Worm (Caenorhabditis elegans) whole organism, L4 larva: Measurements from ENCODE around the gene klf-3.

ENCODE experiments used
- D1046.2 ChIP-seq: fragments of 200-800 bp; sonication (Bioruptor generic); IDR thresholded peaks from 2 replicates; pipeline ENCODE4 v1.3.6; 2022; ENCODE audit warnings: missing genetic modification characterization, missing compliant biosample characterization
- F37D6.2 ChIP-seq: sonication (generic microtip); optimal IDR thresholded peaks from 2 replicates; lab custom pipeline; 2016; ENCODE audit warnings: mild to moderate bottlenecking, missing genetic modification characterization, missing compliant biosample characterization
- R02D3.7 ChIP-seq: fragments of 150-350 bp; sonication (generic microtip); optimal IDR thresholded peaks from 3 replicates; lab custom pipeline; 2014; ENCODE audit warnings: missing biosample characterization, missing genetic modification characterization
- Y48G9A.11 ChIP-seq: fragments of 200-800 bp; sonication (Bioruptor generic); IDR thresholded peaks from 2 replicates; pipeline ENCODE4 v1.3.6; 2022; ENCODE audit warnings: missing genetic modification reagents, missing genetic modification characterization, missing compliant biosample characterization
- ZK546.5 ChIP-seq, 2 experiments: sonication (generic microtip); optimal IDR thresholded peaks; 2 replicates each; lab custom pipeline; 2017; ENCODE audit warnings: missing biosample characterization in 2 of 2, missing genetic modification characterization in 2 of 2
- aly-2 ChIP-seq: sonication (generic microtip); optimal IDR thresholded peaks from 2 replicates; lab custom pipeline; 2018; ENCODE audit warnings: missing biosample characterization, missing genetic modification characterization
- ceh-44 ChIP-seq: fragments of 200-800 bp; sonication (Bioruptor generic); IDR thresholded peaks from 2 replicates; pipeline ENCODE4 v1.3.6; 2022; ENCODE audit warnings: missing genetic modification reagents, missing genetic modification characterization, missing compliant biosample characterization
- ceh-82 ChIP-seq: sonication (generic microtip); optimal IDR thresholded peaks from 2 replicates; lab custom pipeline; 2017; ENCODE audit warnings: missing biosample characterization, missing genetic modification characterization
- daf-12 ChIP-seq: fragments of 150-350 bp; optimal IDR thresholded peaks from 2 replicates; lab custom pipeline; 2014; ENCODE audit warnings: missing biosample characterization, missing genetic modification reagents, missing genetic modification characterization
- dmd-6 ChIP-seq: fragments of 200-800 bp; sonication (Bioruptor generic); IDR thresholded peaks from 2 replicates; pipeline ENCODE4 v1.3.6; 2022; ENCODE audit warnings: missing genetic modification reagents, missing genetic modification characterization, missing compliant biosample characterization
- dmd-9 ChIP-seq: fragments of 200-800 bp; sonication (Bioruptor generic); IDR thresholded peaks from 2 replicates; pipeline ENCODE4 v1.3.6; 2022; ENCODE audit warnings: missing genetic modification reagents, missing genetic modification characterization, missing compliant biosample characterization
- dve-1 ChIP-seq: sonication (generic microtip); optimal IDR thresholded peaks from 2 replicates; lab custom pipeline; 2017; ENCODE audit warnings: antibody characterized with exemption, mild to moderate bottlenecking, missing genetic modification characterization, missing compliant biosample characterization; ENCODE audit not compliant: insufficient read depth
- egl-43 ChIP-seq: fragments of 200-800 bp; sonication (Bioruptor generic); IDR thresholded peaks from 2 replicates; pipeline ENCODE4 v1.3.6; 2022; ENCODE audit warnings: missing genetic modification reagents, missing genetic modification characterization, missing compliant biosample characterization
- fkh-10 ChIP-seq: fragments of 150-350 bp; optimal IDR thresholded peaks from 2 replicates; lab custom pipeline; 2014; ENCODE audit warnings: missing biosample characterization, missing genetic modification reagents, missing genetic modification characterization
- gei-8 ChIP-seq: fragments of 200-800 bp; sonication (Bioruptor generic); optimal IDR thresholded peaks from 2 replicates; lab custom pipeline; 2018; ENCODE audit warnings: mild to moderate bottlenecking, missing genetic modification characterization, missing compliant biosample characterization
- lin-1 ChIP-seq: fragments of 200-800 bp; sonication (Bioruptor generic); IDR thresholded peaks from 2 replicates; pipeline ENCODE4 v1.3.6; 2022; ENCODE audit warnings: missing genetic modification reagents, missing genetic modification characterization, missing compliant biosample characterization
- lin-38 ChIP-seq: fragments of 200-800 bp; sonication (Bioruptor generic); IDR thresholded peaks from 2 replicates; pipeline ENCODE4 v1.3.6; 2022; ENCODE audit warnings: missing genetic modification reagents, missing genetic modification characterization, missing compliant biosample characterization
- lsy-2 ChIP-seq, 2 experiments: fragments of 150-350 bp in 1 of 2; sonication (generic microtip) in 1 of 2; optimal IDR thresholded peaks; 2 replicates each; lab custom pipeline; 2014 to 2017; ENCODE audit warnings: missing biosample characterization in 2 of 2, missing genetic modification characterization in 2 of 2
- madf-5 ChIP-seq, 2 experiments: fragments of 200-800 bp; sonication (Bioruptor generic); IDR thresholded peaks; 2 replicates each; pipeline ENCODE4 v1.3.6; 2022; ENCODE audit warnings: missing compliant biosample characterization in 2 of 2, missing genetic modification characterization in 2 of 2
- mep-1 ChIP-seq: fragments of 150-350 bp; sonication (generic microtip); optimal IDR thresholded peaks from 3 replicates; lab custom pipeline; 2014; ENCODE audit warnings: missing biosample characterization, missing genetic modification characterization
- mxl-3 ChIP-seq: fragments of 200-800 bp; sonication (Bioruptor generic); optimal IDR thresholded peaks from 2 replicates; lab custom pipeline; 2018; ENCODE audit warnings: mild to moderate bottlenecking, missing genetic modification characterization, missing compliant biosample characterization
- nhr-102 ChIP-seq: sonication (generic microtip); optimal IDR thresholded peaks from 2 replicates; lab custom pipeline; 2016; ENCODE audit warnings: mild to moderate bottlenecking, missing genetic modification characterization, moderate library complexity, missing compliant biosample characterization
- nhr-11 ChIP-seq: fragments of 150-350 bp; optimal IDR thresholded peaks from 2 replicates; lab custom pipeline; 2014; ENCODE audit warnings: missing biosample characterization, missing genetic modification characterization
- nhr-111 ChIP-seq: fragments of 200-800 bp; sonication (Bioruptor generic); optimal IDR thresholded peaks from 2 replicates; lab custom pipeline; 2018; ENCODE audit warnings: mild to moderate bottlenecking, missing genetic modification characterization, missing compliant biosample characterization
- nhr-41 ChIP-seq: fragments of 200-800 bp; sonication (Bioruptor generic); IDR thresholded peaks from 2 replicates; pipeline ENCODE4 v1.3.6; 2022; ENCODE audit warnings: missing genetic modification reagents, missing genetic modification characterization, missing compliant biosample characterization
- nhr-77 ChIP-seq: fragments of 150-350 bp; optimal IDR thresholded peaks from 2 replicates; lab custom pipeline; 2014; ENCODE audit warnings: missing biosample characterization, missing genetic modification characterization
- php-3 ChIP-seq: fragments of 200-800 bp; sonication (Bioruptor generic); IDR thresholded peaks from 2 replicates; pipeline ENCODE4 v1.3.6; 2022; ENCODE audit warnings: missing genetic modification reagents, missing genetic modification characterization, missing compliant biosample characterization
- skn-1 ChIP-seq: fragments of 150-350 bp; optimal IDR thresholded peaks from 2 replicates; lab custom pipeline; 2014; ENCODE audit warnings: missing biosample characterization, missing genetic modification characterization
- tag-97 ChIP-seq: fragments of 200-800 bp; sonication (Bioruptor generic); IDR thresholded peaks from 2 replicates; pipeline ENCODE4 v1.3.6; 2022; ENCODE audit warnings: missing genetic modification characterization, missing compliant biosample characterization
- unc-130 ChIP-seq: sonication (generic microtip); optimal IDR thresholded peaks from 2 replicates; lab custom pipeline; 2016; ENCODE audit warnings: missing genetic modification reagents, missing genetic modification characterization, missing compliant biosample characterization
- unc-62 ChIP-seq, 3 experiments: fragments of 150-350 bp in 1 of 3; sonication (generic microtip); optimal IDR thresholded peaks in 2 of 3; peaks in 1 of 3; 1 replicate in 1 of 3; 2 replicates in 2 of 3; lab custom pipeline; 2014 to 2017; ENCODE audit warnings: missing biosample characterization in 3 of 3, missing genetic modification characterization in 3 of 3, missing genetic modification reagents in 3 of 3, missing genotype in 1 of 3
- zag-1 ChIP-seq: fragments of 150-350 bp; optimal IDR thresholded peaks from 2 replicates; lab custom pipeline; 2014; ENCODE audit warnings: missing biosample characterization, missing genetic modification characterization
- zfp-2 ChIP-seq: sonication (generic microtip); optimal IDR thresholded peaks from 2 replicates; lab custom pipeline; 2016; ENCODE audit warnings: mild to moderate bottlenecking, missing genetic modification characterization, missing compliant biosample characterization
- zfp-3 ChIP-seq: fragments of 200-800 bp; sonication (Bioruptor generic); conservative IDR thresholded peaks from 2 replicates; pipeline ENCODE4 v1.3.6; 2022; ENCODE audit warnings: missing genetic modification reagents, missing genetic modification characterization, missing compliant biosample characterization
- ztf-7 ChIP-seq: fragments of 150-350 bp; optimal IDR thresholded peaks from 2 replicates; lab custom pipeline; 2014; ENCODE audit warnings: missing biosample characterization, missing genetic modification characterization

Gene klf-3

DNA sequence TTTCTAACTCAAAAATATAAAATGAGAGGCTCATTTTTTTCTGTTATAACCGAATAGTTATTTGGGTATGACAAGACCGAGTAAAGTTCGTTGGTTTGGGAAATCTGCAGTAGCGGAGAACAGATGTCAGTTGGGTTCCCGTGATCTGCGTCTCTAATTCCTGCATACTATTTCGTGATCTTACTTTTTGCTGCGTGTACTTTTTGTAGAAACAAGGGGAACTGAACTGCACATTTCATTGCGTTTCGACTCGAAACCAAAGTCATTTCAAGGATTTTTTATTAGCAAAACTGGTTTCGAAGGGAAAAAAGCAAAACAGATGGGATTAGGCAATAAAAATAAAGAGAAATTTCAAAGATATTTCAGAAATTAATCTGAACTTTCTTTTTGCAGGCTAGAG, 30.2 kb downstream of the klf-3 start:
- TF ChIP-seq zfp-2 (tag; lab: Kevin White, UChicago) (no peak), R02D3.7 (tag; lab: Kevin White, UChicago) (no peak), egl-43 (GFP tag; lab: Robert Waterston, UW) (no peak), D1046.2 (GFP tag; lab: Robert Waterston, UW) (no peak), unc-130 (no peak), zag-1 (tag; lab: Kevin White, UChicago) (no peak), unc-62 (GFP tag; optimal IDR thresholded peaks at IDR 0.05 in 1 of 2; lab: Kevin White, UChicago) (peak in 1 of 2 experiments; percentile 48), unc-62 (tag; optimal IDR thresholded peaks at IDR 0.05; lab: Kevin White, UChicago) (no peak), ztf-7 (tag; lab: Kevin White, UChicago) (no peak)

DNA sequence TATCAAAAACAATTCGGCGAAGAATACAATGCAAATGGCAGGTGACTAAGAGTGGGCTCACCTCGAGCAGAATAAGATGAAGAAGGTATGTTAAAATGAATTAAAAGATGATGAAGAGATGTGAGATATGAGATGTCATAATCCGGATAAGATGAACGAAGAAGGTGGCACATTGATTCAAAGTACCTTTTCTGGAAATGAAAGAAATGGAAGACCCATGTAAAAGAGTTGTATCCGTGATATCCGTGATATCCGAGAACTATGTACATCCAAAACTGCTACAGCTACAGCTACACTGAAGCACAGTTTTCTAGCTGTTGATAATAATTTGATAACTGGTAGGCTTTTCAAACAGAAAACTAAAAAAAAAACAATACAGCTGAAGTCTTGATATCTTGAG, 32.3 kb downstream of the klf-3 start, which contains the start of gene oig-8:
Gene oig-8, minus strand, starts transcription at position 101 of the 400 bp plus-strand sequence.
- TF ChIP-seq nhr-11 (tag; lab: Kevin White, UChicago) (no peak), zfp-2 (tag; lab: Kevin White, UChicago) (no peak), gei-8 (no peak), skn-1 (tag; lab: Kevin White, UChicago) (no peak), lin-1 (GFP tag; lab: Robert Waterston, UW) (no peak), php-3 (no peak), dmd-9 (no peak), aly-2 (no peak), mep-1 (no peak), nhr-111 (GFP tag; lab: Kevin White, UChicago) (no peak), madf-5 (GFP tag; IDR thresholded peaks at IDR 0.05; lab: Robert Waterston, UW) (no peak), nhr-41 (GFP tag; lab: Robert Waterston, UW) (no peak), daf-12 (tag; lab: Kevin White, UChicago) (no peak), dve-1 (tag; lab: Kevin White, UChicago) (no peak), lsy-2 (tag; optimal IDR thresholded peaks at IDR 0.05; lab: Kevin White, UChicago) (no peak), fkh-10 (no peak), ZK546.5 (tag; optimal IDR thresholded peaks at IDR 0.05; lab: Kevin White, UChicago) (no peak), F37D6.2 (tag; lab: Kevin White, UChicago) (no peak), nhr-102 (tag; lab: Kevin White, UChicago) (no peak)

DNA sequence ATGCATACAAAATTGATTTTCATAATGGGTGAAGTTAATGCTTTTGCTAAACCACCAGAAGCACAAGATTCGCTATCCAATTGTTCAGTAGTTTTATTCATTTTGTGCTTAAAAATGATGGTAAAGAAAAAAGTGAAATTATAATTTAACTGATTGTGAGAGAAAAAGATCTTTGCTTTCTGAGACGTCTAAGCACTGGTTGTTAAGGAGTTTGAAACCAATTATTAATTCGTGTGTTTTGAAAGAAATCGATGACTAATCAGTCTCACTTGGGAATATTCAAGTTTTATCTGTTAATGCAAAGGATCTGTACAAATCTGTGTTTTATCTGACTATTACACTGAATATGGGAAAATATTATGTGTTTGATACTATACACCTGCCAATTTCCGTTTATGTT, 35.0 kb downstream of the klf-3 start, which contains the start of gene sra-26:
Gene sra-26, minus strand, starts transcription at position 101 of the 400 bp plus-strand sequence.
- TF ChIP-seq Y48G9A.11 (GFP tag; lab: Robert Waterston, UW) (no peak), tag-97 (no peak), lin-38 (no peak), nhr-77 (no peak)

DNA sequence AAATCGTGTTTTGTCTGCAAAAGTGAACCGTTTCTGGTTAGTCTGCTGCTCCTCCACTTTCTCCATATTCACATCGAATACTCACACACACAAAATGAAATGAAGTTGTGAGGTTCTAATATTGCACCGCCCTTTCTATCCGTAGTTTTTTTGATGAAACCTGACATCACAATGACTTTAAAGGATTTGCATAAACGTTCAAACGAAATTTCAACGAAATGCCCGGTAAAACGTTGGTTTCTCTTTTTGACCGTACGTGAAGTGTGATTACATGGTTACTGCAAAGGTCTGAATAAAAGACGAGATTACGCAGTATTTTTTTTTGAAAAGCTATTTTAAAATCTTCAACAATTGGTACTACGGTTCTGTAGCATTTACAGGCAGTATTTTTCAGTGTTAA, 37.6 kb downstream of the klf-3 start, which contains the start of gene T19D12.9:
Gene T19D12.9, minus strand, starts transcription at position 101 of the 400 bp plus-strand sequence.
- TF ChIP-seq gei-8 (no peak), mxl-3 (GFP tag; lab: Kevin White, UChicago) (no peak), dmd-9 (no peak), dmd-6 (GFP tag; lab: Robert Waterston, UW) (no peak), ceh-44 (GFP tag; lab: Robert Waterston, UW) (no peak), zfp-3 (GFP tag; lab: Robert Waterston, UW) (no peak), ceh-82 (tag; lab: Kevin White, UChicago) (no peak), nhr-102 (tag; lab: Kevin White, UChicago) (no peak)
